Fruit fly (Drosophila melanogaster) whole organism, embryonic: ENCODE measurements around the gene Lsd-1.

ENCODE experiments used
- ATbp ChIP-seq: fragments of 200-800 bp; sonication (Bioruptor generic); optimal IDR thresholded peaks from 2 replicates; lab custom pipeline; 2017; ENCODE audit warnings: missing biosample characterization, mild to moderate bottlenecking, missing genetic modification characterization, missing genetic modification reagents
- CG10543 ChIP-seq: fragments of 200-800 bp; sonication (Bioruptor generic); optimal IDR thresholded peaks from 3 replicates; lab custom pipeline; 2017; ENCODE audit warnings: missing biosample characterization, mild to moderate bottlenecking, missing genetic modification characterization, moderate library complexity
- CG11696 ChIP-seq: fragments of 200-800 bp; sonication (Bioruptor generic); IDR thresholded peaks from 2 replicates; pipeline ENCODE4 v1.3.6; 2022; ENCODE audit warnings: missing biosample characterization, missing genetic modification characterization
- CG16779 ChIP-seq: fragments of 200-800 bp; sonication (Bioruptor generic); IDR thresholded peaks from 2 replicates; pipeline ENCODE4 v1.3.6; 2022; ENCODE audit warnings: missing biosample characterization, missing genetic modification characterization
- CG17802 ChIP-seq: fragments of 200-800 bp; sonication (Bioruptor generic); optimal IDR thresholded peaks from 2 replicates; lab custom pipeline; 2018; ENCODE audit warnings: missing biosample characterization, mild to moderate bottlenecking, missing genetic modification characterization, moderate library complexity
- CG17912 ChIP-seq: fragments of 200-800 bp; sonication (Bioruptor generic); optimal IDR thresholded peaks from 2 replicates; lab custom pipeline; 2018; ENCODE audit warnings: missing biosample characterization, mild to moderate bottlenecking, missing genetic modification characterization
- CG2116 ChIP-seq: fragments of 200-800 bp; sonication (Bioruptor generic); optimal IDR thresholded peaks from 3 replicates; lab custom pipeline; 2018; ENCODE audit warnings: missing biosample characterization, mild to moderate bottlenecking, missing genetic modification characterization
- CG31365 ChIP-seq: fragments of 200-800 bp; sonication (Bioruptor generic); optimal IDR thresholded peaks from 2 replicates; lab custom pipeline; 2018; ENCODE audit warnings: missing biosample characterization, mild to moderate bottlenecking, missing genetic modification characterization
- CG4328 ChIP-seq: fragments of 200-800 bp; sonication (Bioruptor generic); optimal IDR thresholded peaks from 3 replicates; lab custom pipeline; 2017; ENCODE audit warnings: missing biosample characterization, missing genetic modification reagents, missing genetic modification characterization
- CG6254 ChIP-seq: fragments of 200-800 bp; sonication (Bioruptor generic); optimal IDR thresholded peaks from 3 replicates; lab custom pipeline; 2017; ENCODE audit warnings: mild to moderate bottlenecking, missing biosample characterization, missing genetic modification reagents, missing genetic modification characterization
- CG9437 ChIP-seq: fragments of 200-800 bp; sonication (Bioruptor generic); optimal IDR thresholded peaks from 2 replicates; lab custom pipeline; 2018; ENCODE audit warnings: missing biosample characterization, mild to moderate bottlenecking, missing genetic modification characterization
- CrebB ChIP-seq: fragments of 200-800 bp; sonication (Bioruptor generic); optimal IDR thresholded peaks from 3 replicates; lab custom pipeline; 2018; ENCODE audit warnings: missing biosample characterization, mild to moderate bottlenecking, missing genetic modification characterization
- D ChIP-seq, 2 experiments: fragments of 200-800 bp in 1 of 2; fragments of >200 bp in 1 of 2; sonication (Bioruptor generic) in 1 of 2; optimal IDR thresholded peaks; 2 replicates in 1 of 2; 3 replicates in 1 of 2; lab custom pipeline; 2017; ENCODE audit warnings: mild to moderate bottlenecking in 1 of 2, missing biosample characterization in 1 of 2, missing genetic modification characterization in 1 of 2, missing genetic modification reagents in 1 of 2
- Dp ChIP-seq: fragments of 200-800 bp; sonication (Bioruptor generic); optimal IDR thresholded peaks from 2 replicates; lab custom pipeline; 2018; ENCODE audit warnings: missing biosample characterization, mild to moderate bottlenecking, missing genetic modification characterization, moderate library complexity
- Fer1 ChIP-seq: fragments of 200-800 bp; sonication (Bioruptor generic); optimal IDR thresholded peaks from 2 replicates; lab custom pipeline; 2017; ENCODE audit warnings: missing biosample characterization, mild to moderate bottlenecking, missing genetic modification characterization
- MTF-1 ChIP-seq: fragments of 200-800 bp; sonication (Bioruptor generic); optimal IDR thresholded peaks from 2 replicates; lab custom pipeline; 2018; ENCODE audit warnings: missing biosample characterization, mild to moderate bottlenecking, missing genetic modification characterization, borderline replicate concordance
- NC2β ChIP-seq: fragments of 200-800 bp; sonication (Bioruptor generic); optimal IDR thresholded peaks from 2 replicates; lab custom pipeline; 2016; ENCODE audit warnings: missing biosample characterization, missing genetic modification characterization
- Rfx ChIP-seq: fragments of 200-800 bp; sonication (Bioruptor generic); IDR thresholded peaks from 2 replicates; pipeline ENCODE4 v1.3.6; 2022; ENCODE audit warnings: missing biosample characterization, missing genetic modification characterization
- Six4 ChIP-seq: fragments of 200-800 bp; sonication (Bioruptor generic); optimal IDR thresholded peaks from 2 replicates; lab custom pipeline; 2016; ENCODE audit warnings: missing biosample characterization, missing genetic modification characterization
- ac ChIP-seq: fragments of 200-800 bp; sonication (Bioruptor generic); optimal IDR thresholded peaks from 3 replicates; lab custom pipeline; 2017; ENCODE audit warnings: missing biosample characterization, mild to moderate bottlenecking, missing genetic modification characterization
- chm ChIP-seq: fragments of 200-800 bp; sonication (Bioruptor generic); IDR thresholded peaks from 2 replicates; pipeline ENCODE4 v1.3.6; 2022; ENCODE audit warnings: missing biosample characterization, missing genetic modification characterization
- nmo ChIP-seq: fragments of 200-800 bp; sonication (Bioruptor generic); optimal IDR thresholded peaks from 2 replicates; lab custom pipeline; 2018; ENCODE audit warnings: missing biosample characterization, mild to moderate bottlenecking, missing genetic modification characterization, moderate library complexity
- org-1 ChIP-seq: fragments of 200-800 bp; sonication (Bioruptor generic); optimal IDR thresholded peaks from 2 replicates; lab custom pipeline; 2017; ENCODE audit warnings: missing biosample characterization, missing genetic modification characterization
- psq ChIP-seq: fragments of 200-800 bp; sonication (Bioruptor generic); optimal IDR thresholded peaks from 2 replicates; lab custom pipeline; 2017; ENCODE audit warnings: missing biosample characterization, missing genetic modification characterization
- sc ChIP-seq, 3 experiments: fragments of >200 bp in 2 of 3; fragments of 200-800 bp in 1 of 3; sonication (Bioruptor generic) in 1 of 3; optimal IDR thresholded peaks; 2 replicates in 2 of 3; 3 replicates in 1 of 3; lab custom pipeline; 2017; ENCODE audit warnings: mild to moderate bottlenecking in 1 of 3, missing biosample characterization in 1 of 3, missing genetic modification characterization in 1 of 3, missing genetic modification reagents in 1 of 3
- tin ChIP-seq: fragments of 200-800 bp; sonication (Bioruptor generic); optimal IDR thresholded peaks from 3 replicates; lab custom pipeline; 2016; ENCODE audit warnings: missing biosample characterization, missing genetic modification characterization
- toy ChIP-seq: fragments of 200-800 bp; sonication (Bioruptor generic); IDR thresholded peaks from 2 replicates; pipeline ENCODE4 v1.3.6; 2022; ENCODE audit warnings: missing biosample characterization, missing genetic modification characterization
- vfl ChIP-seq: fragments of 200-800 bp; sonication (Bioruptor generic); optimal IDR thresholded peaks from 2 replicates; lab custom pipeline; 2016; ENCODE audit warnings: missing biosample characterization, missing genetic modification characterization
- wor ChIP-seq: fragments of 200-800 bp; sonication (Bioruptor generic); IDR thresholded peaks from 2 replicates; pipeline ENCODE4 v1.3.6; 2022; ENCODE audit warnings: missing biosample characterization, missing genetic modification characterization

Gene Lsd-1

DNA sequence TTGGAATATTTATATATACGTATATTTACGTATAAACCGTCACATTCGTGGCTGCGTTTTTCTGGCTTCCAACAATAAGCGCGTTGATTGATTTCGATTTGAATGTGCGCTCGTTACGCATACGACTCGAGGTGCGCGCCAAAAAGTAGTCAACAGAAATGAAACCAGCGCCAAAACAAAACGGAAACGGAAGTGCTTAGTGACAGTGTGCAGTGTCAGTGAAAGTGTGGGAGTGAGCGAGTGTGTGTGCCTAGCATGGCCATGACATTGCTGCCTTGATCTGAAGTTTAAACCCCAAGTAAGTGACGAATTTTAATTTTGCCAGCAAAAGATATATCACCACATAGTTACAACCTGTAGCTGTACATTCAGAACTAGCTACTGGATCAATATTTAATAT is 40.0 kb downstream of the Lsd-1 start, which contains the start of gene CG34355 (continued):
- peak; percentile 63 for TF ChIP-seq CG6254 (GFP tag; lab: Kevin White, UChicago)
- TF ChIP-seq org-1 (GFP tag; lab: Kevin White, UChicago), result peak; percentile 5
- peak; percentile 7 for TF ChIP-seq NC2β (GFP tag; lab: Kevin White, UChicago)
- TF ChIP-seq ac (GFP tag; lab: Kevin White, UChicago), result peak; percentile 18
- TF ChIP-seq Six4 (GFP tag; lab: Kevin White, UChicago), result peak; percentile 2
- no peak for TF ChIP-seq sc (optimal IDR thresholded peaks at IDR 0.05; lab: Kevin White, UChicago)
- peak; percentile 36 for TF ChIP-seq sc (GFP tag; optimal IDR thresholded peaks at IDR 0.05; lab: Kevin White, UChicago)
- TF ChIP-seq CrebB, result peak; percentile 37
- peak; percentile 66 for TF ChIP-seq ATbp (GFP tag; lab: Kevin White, UChicago)
- TF ChIP-seq Dp (GFP tag; lab: Kevin White, UChicago), result peak; percentile 1
- TF ChIP-seq CG17912 (GFP tag; lab: Kevin White, UChicago), result peak; percentile 82
- no peak for TF ChIP-seq Fer1 (GFP tag; lab: Kevin White, UChicago)
- no peak for TF ChIP-seq psq (GFP tag; lab: Kevin White, UChicago)
- no peak for TF ChIP-seq Rfx (GFP tag; lab: Robert Waterston, UW)
- no peak for TF ChIP-seq wor
- TF ChIP-seq CG10543 (GFP tag; lab: Kevin White, UChicago), result no peak
- TF ChIP-seq CG2116 (GFP tag; lab: Kevin White, UChicago), result peak; percentile 37
- no peak for TF ChIP-seq nmo (GFP tag; lab: Kevin White, UChicago)
- TF ChIP-seq CG11696, result peak; percentile 33; the same call in 1 of the 2 replicates
- TF ChIP-seq tin (GFP tag; lab: Kevin White, UChicago), result peak; percentile 27
- no peak for TF ChIP-seq CG31365 (tag; lab: Kevin White, UChicago)
- TF ChIP-seq CG16779 (GFP tag; lab: Robert Waterston, UW), result no peak
- TF ChIP-seq CG4328 (GFP tag; lab: Kevin White, UChicago), result peak; percentile 7
- TF ChIP-seq toy (GFP tag; lab: Robert Waterston, UW), result no peak
- no peak for TF ChIP-seq vfl
- TF ChIP-seq CG9437 (GFP tag; lab: Kevin White, UChicago), result peak; percentile 56
- peak; percentile 36 for TF ChIP-seq MTF-1 (GFP tag; lab: Kevin White, UChicago)
- no peak for TF ChIP-seq D (optimal IDR thresholded peaks at IDR 0.05; lab: Kevin White, UChicago)
- peak; percentile 56 for TF ChIP-seq D (GFP tag; optimal IDR thresholded peaks at IDR 0.05; lab: Kevin White, UChicago)
- TF ChIP-seq CG17802 (tag; lab: Kevin White, UChicago), result peak; percentile 45
- peak; percentile 56; the same call in 1 of the 2 replicates for TF ChIP-seq chm
